Worm (Caenorhabditis elegans) whole organism, L1 larva: ENCODE results near the gene Y38F1A.4.

ENCODE experiments used
- ama-1 ChIP-seq: fragments of 150-350 bp; optimal IDR thresholded peaks from 2 replicates; lab custom pipeline; 2014
- elt-2 ChIP-seq: sonication (generic microtip); optimal IDR thresholded peaks from 2 replicates; lab custom pipeline; 2016; ENCODE audit warnings: missing genetic modification characterization, mild to moderate bottlenecking, inconsistent platforms, missing compliant biosample characterization, missing genetic modification reagents
- fkh-10 ChIP-seq: sonication (generic microtip); optimal IDR thresholded peaks from 2 replicates; lab custom pipeline; 2017; ENCODE audit warnings: missing biosample characterization, missing genetic modification reagents, missing genetic modification characterization
- hlh-17 ChIP-seq: fragments of 200-800 bp; sonication (Bioruptor generic); optimal IDR thresholded peaks from 2 replicates; lab custom pipeline; 2018; ENCODE audit warnings: missing genetic modification characterization, mild to moderate bottlenecking, missing compliant biosample characterization, moderate library complexity, borderline replicate concordance
- hpl-2 ChIP-seq: fragments of 150-350 bp; optimal IDR thresholded peaks from 2 replicates; lab custom pipeline; 2014; ENCODE audit warnings: missing biosample characterization, missing genetic modification reagents, missing genetic modification characterization
- lin-15B ChIP-seq: fragments of 150-350 bp; sonication (generic microtip); optimal IDR thresholded peaks from 3 replicates; lab custom pipeline; 2014; ENCODE audit warnings: missing biosample characterization, missing genetic modification characterization
- nhr-47 ChIP-seq: sonication (generic microtip); optimal IDR thresholded peaks from 2 replicates; lab custom pipeline; 2016; ENCODE audit warnings: mild to moderate bottlenecking, missing genetic modification characterization, moderate library complexity, missing compliant biosample characterization
- nhr-76 ChIP-seq: sonication (generic microtip); optimal IDR thresholded peaks from 2 replicates; lab custom pipeline; 2017; ENCODE audit warnings: missing biosample characterization, missing genetic modification characterization
- nhr-77 ChIP-seq: fragments of 150-350 bp; optimal IDR thresholded peaks from 2 replicates; lab custom pipeline; 2014; ENCODE audit warnings: missing biosample characterization, missing genetic modification characterization
- pag-3 ChIP-seq: sonication (generic microtip); optimal IDR thresholded peaks from 2 replicates; lab custom pipeline; 2017; ENCODE audit warnings: missing genetic modification characterization, mild to moderate bottlenecking, missing compliant biosample characterization, antibody characterized with exemption, borderline replicate concordance; ENCODE audit not compliant: insufficient read depth
- pqm-1 ChIP-seq: sonication (generic microtip); optimal IDR thresholded peaks from 3 replicates; lab custom pipeline; 2017; ENCODE audit warnings: missing biosample characterization, missing genetic modification characterization
- tlp-1 ChIP-seq: fragments of 150-350 bp; optimal IDR thresholded peaks from 2 replicates; lab custom pipeline; 2014; ENCODE audit warnings: missing biosample characterization, missing genetic modification characterization
- zip-4 ChIP-seq: fragments of 200-800 bp; sonication (Bioruptor generic); optimal IDR thresholded peaks from 2 replicates; lab custom pipeline; 2018; ENCODE audit warnings: mild to moderate bottlenecking, missing genetic modification characterization, moderate library complexity, missing compliant biosample characterization
- ztf-4 ChIP-seq: fragments of 150-350 bp; optimal IDR thresholded peaks from 2 replicates; lab custom pipeline; 2014; ENCODE audit warnings: missing biosample characterization, missing genetic modification characterization

DNA sequence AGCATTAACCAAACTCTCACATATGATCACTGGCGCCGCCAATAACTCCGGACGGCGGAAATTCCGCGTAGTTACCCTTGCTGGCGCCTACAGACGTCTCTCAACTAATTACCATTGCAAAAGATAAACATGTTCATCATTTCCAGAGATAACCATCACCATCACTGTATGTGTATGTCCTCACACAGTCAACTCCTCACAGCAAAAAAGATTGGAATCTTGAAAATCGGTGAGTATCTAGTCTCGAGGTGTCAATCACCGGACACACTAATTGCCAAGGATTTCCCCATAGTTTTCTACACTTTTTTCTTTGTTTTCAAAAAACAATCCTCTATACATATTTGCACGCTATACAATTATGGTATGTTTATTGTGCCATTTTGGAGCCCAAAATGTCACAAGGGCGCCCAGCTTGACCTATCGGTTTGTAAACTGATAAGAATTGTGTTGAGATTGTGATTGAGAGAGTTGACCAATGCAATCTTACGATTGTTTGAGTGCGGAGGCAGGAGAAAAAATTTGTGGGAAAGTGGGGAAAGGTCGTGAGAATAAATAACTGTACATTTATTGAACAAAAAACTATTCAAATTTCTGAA is 12.6 kb upstream of the Y38F1A.4 start:
- TF ChIP-seq pag-3 (tag; lab: Kevin White, UChicago), result no peak
- TF ChIP-seq zip-4 (GFP tag; lab: Kevin White, UChicago), result no peak
- TF ChIP-seq ama-1 (lab: Kevin White, UChicago), result no peak
- no peak for TF ChIP-seq lin-15B (tag; lab: Kevin White, UChicago)
- peak; percentile 71 for TF ChIP-seq elt-2
- TF ChIP-seq nhr-47 (tag; lab: Kevin White, UChicago), result no peak
- TF ChIP-seq nhr-76, result no peak
- TF ChIP-seq hpl-2 (GFP tag; lab: Kevin White, UChicago), result no peak
- TF ChIP-seq ztf-4, result no peak
- no peak for TF ChIP-seq fkh-10 (GFP tag; lab: Kevin White, UChicago)
- TF ChIP-seq hlh-17 (GFP tag; lab: Kevin White, UChicago), result no peak
- no peak for TF ChIP-seq tlp-1
- no peak for TF ChIP-seq nhr-77 (tag; lab: Kevin White, UChicago)
- TF ChIP-seq pqm-1, result no peak
